Worm (Caenorhabditis elegans) whole organism, L2 larva: ENCODE results near the gene C50F4.10.

Experiments used
- R02D3.7 ChIP-seq: fragments of 150-350 bp; optimal IDR thresholded peaks from 2 replicates; lab custom pipeline; 2014; ENCODE audit warnings: missing biosample characterization, missing genetic modification characterization
- aly-2 ChIP-seq: fragments of 150-350 bp; optimal IDR thresholded peaks from 2 replicates; lab custom pipeline; 2014; ENCODE audit warnings: missing biosample characterization, missing genetic modification characterization
- ama-1 ChIP-seq: fragments of 150-350 bp; optimal IDR thresholded peaks from 2 replicates; lab custom pipeline; 2018; ENCODE audit warnings: inconsistent platforms
- blmp-1 ChIP-seq: sonication (generic microtip); optimal IDR thresholded peaks from 2 replicates; lab custom pipeline; 2017; ENCODE audit warnings: missing genetic modification characterization, mild to moderate bottlenecking, missing compliant biosample characterization, antibody characterized with exemption, moderate library complexity; ENCODE audit not compliant: insufficient read depth
- ceh-82 ChIP-seq: fragments of 150-350 bp; optimal IDR thresholded peaks from 2 replicates; lab custom pipeline; 2014; ENCODE audit warnings: missing biosample characterization, missing genetic modification characterization
- crh-2 ChIP-seq: sonication (generic microtip); optimal IDR thresholded peaks from 2 replicates; lab custom pipeline; 2017; ENCODE audit warnings: missing biosample characterization, missing genetic modification characterization
- egl-27 ChIP-seq: sonication (generic microtip); optimal IDR thresholded peaks from 3 replicates; lab custom pipeline; 2017; ENCODE audit warnings: missing biosample characterization, missing genetic modification reagents, missing genetic modification characterization
- lin-13 ChIP-seq: fragments of 150-350 bp; optimal IDR thresholded peaks from 2 replicates; lab custom pipeline; 2014; ENCODE audit warnings: missing biosample characterization, missing genetic modification reagents, missing genetic modification characterization
- nhr-237 ChIP-seq: fragments of 150-350 bp; optimal IDR thresholded peaks from 2 replicates; lab custom pipeline; 2014; ENCODE audit warnings: missing biosample characterization, missing genetic modification characterization
- nhr-77 ChIP-seq: fragments of 150-350 bp; optimal IDR thresholded peaks from 2 replicates; lab custom pipeline; 2014; ENCODE audit warnings: missing biosample characterization, missing genetic modification characterization
- skn-1 ChIP-seq: sonication (generic microtip); optimal IDR thresholded peaks from 2 replicates; lab custom pipeline; 2017; ENCODE audit warnings: missing biosample characterization, missing genetic modification characterization
- ztf-11 ChIP-seq: sonication (generic microtip); optimal IDR thresholded peaks from 2 replicates; lab custom pipeline; 2017; ENCODE audit warnings: missing biosample characterization, missing genetic modification characterization
- ztf-4 ChIP-seq: fragments of 150-350 bp; optimal IDR thresholded peaks from 2 replicates; lab custom pipeline; 2014; ENCODE audit warnings: missing biosample characterization, missing genetic modification characterization

DNA sequence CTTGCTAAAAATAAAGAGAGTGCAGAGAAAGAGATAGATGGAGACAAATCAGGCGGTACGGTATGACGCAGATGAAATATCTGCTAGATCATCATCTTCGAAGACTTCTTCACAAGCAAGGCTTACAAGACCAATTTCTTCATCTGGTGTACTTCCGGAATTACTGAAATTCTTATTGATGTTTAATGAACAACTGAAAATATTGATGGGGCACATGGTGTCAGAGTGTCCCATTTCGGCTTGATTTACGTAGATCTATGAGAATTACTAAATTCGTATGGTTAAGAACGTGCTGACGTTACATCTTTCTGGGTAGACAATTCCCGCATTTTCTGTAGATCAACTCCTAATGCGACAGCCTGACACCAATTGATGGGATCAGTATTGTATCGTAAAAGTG lies 25.3 kb upstream of the C50F4.10 start:
- TF ChIP-seq ztf-11 (tag; lab: Kevin White, UChicago): no peak
- no peak for TF ChIP-seq blmp-1 (tag; lab: Kevin White, UChicago)
- no peak for TF ChIP-seq aly-2
- no peak for TF ChIP-seq ceh-82 (tag; lab: Kevin White, UChicago)
- TF ChIP-seq crh-2: no peak
- TF ChIP-seq egl-27 (tag; lab: Kevin White, UChicago): no peak
- TF ChIP-seq lin-13 (GFP tag; lab: Kevin White, UChicago): no peak
- no peak for TF ChIP-seq nhr-237
- TF ChIP-seq ama-1 (lab: Kevin White, UChicago): no peak
- no peak for TF ChIP-seq ztf-4
- no peak for TF ChIP-seq R02D3.7
- no peak for TF ChIP-seq nhr-77
- no peak for TF ChIP-seq skn-1 (tag; lab: Kevin White, UChicago)
